Worm (Caenorhabditis elegans): ENCODE data around the gene C33G3.4.

Gene C33G3.4

DNA sequence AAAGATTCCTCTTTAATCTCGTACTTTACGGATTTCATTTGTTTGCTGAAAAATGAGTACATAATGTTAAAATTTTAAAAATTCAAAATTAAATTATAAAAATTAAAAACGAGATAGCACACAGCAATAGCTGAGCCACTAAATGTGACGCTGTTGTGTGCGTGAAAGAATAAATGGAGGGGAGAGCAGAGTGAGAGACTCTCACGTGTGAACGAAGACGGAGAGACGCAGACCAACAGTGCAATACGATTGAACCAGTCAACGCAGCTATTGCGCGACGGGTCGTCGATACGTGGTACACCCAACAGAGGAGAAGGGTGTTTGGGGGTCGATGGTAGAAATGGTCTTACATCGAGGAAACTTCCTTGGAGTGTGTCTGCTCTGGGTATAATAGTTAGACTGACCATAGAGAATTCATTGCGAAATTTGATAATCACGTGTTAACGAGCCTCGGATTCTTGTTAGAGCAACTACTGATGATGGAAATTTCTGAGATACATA lies 27.7 kb downstream of the C33G3.4 start, which contains the start of gene F16B12.4:
TSS of gene F16B12.4 (minus strand) at position 51 of the 501 bp plus-strand sequence.
- no peak for TF ChIP-seq hnd-1 (tag; optimal IDR thresholded peaks at IDR 0.05)
- TF ChIP-seq hmg-4 (GFP tag; optimal IDR thresholded peaks at IDR 0.05), result peak; percentile 4
- no peak for TF ChIP-seq ceh-36 (tag; optimal IDR thresholded peaks at IDR 0.05)

DNA sequence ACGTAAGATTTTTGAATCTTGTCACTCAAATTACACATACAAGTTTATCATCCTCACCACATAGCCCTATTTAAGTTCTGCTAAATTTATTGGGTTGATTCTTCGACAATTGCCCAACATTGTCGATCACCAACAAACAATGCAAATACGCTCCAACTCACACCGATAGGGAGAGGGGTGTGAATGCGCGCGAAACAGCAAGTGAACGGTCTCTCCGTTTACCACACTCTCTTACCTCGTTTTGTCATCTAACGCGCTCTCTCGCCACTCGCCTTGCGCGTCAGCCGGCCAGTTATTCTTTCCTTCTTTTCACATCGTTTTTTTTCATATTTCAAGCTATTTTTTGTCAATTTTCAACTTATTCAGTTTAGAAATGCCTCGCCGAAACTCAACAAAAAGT lies 31.0 kb downstream of the C33G3.4 start, which contains the start of gene F16B12.6:
TSS of gene F16B12.6 (plus strand) at position 331 of the 400 bp plus-strand sequence.
- TF ChIP-seq hmg-4 (GFP tag; optimal IDR thresholded peaks at IDR 0.05), result peak; percentile 45
- TF ChIP-seq ceh-13 (GFP tag; optimal IDR thresholded peaks at IDR 0.05), result no peak
- peak; percentile 57 for TF ChIP-seq F13C5.2 (tag; optimal IDR thresholded peaks at IDR 0.05)

DNA sequence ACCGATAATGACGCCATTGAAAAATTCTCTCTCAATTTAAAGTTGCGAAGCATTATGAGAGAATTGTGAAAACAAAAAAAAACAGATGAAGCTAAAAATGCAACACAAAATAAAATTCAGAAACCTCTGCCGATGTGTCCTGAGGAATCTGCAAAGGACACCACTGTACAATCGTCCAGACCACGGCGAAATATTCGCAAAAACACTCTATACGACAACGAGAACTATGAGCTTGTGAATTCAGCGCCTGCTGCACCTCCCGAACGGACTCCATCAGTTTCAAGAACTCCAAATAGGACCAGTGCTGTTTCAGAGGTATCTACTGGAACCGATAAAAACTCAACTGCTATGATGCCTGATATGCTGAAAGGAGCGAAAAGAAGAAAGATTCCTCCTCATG lies 31.5 kb downstream of the C33G3.4 start:
- no peak for TF ChIP-seq hnd-1 (tag; optimal IDR thresholded peaks at IDR 0.05)
- no peak for TF ChIP-seq hmg-4 (GFP tag; optimal IDR thresholded peaks at IDR 0.05)
- TF ChIP-seq flt-1 (GFP tag; IDR thresholded peaks at IDR 0.05), result no peak
- TF ChIP-seq scrt-1 (GFP tag; IDR thresholded peaks at IDR 0.05), result no peak
- no peak for TF ChIP-seq hmbx-1 (tag; optimal IDR thresholded peaks at IDR 0.05)
- TF ChIP-seq ceh-36 (tag; optimal IDR thresholded peaks at IDR 0.05), result no peak
- no peak for TF ChIP-seq F13C5.2 (tag; optimal IDR thresholded peaks at IDR 0.05)
- no peak for TF ChIP-seq ets-7 (tag; optimal IDR thresholded peaks at IDR 0.05)

DNA sequence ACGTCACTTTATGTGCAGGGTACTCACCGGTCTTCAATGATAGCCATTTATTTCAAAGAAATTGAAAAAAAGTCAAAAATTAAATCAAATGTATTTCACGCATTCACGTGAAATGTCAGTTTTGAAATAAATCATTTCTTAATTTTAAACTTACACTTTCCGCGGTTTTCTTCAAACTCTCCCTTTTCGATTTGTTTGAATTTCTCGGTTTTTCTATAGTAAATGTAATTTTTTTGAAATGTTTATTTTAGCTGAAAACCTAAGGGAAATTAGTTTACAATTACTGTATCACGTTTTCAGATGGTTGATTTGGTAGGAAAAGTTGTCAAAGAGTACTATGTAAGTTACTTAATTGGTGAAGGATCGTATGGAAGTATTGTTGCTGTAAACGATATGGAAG lies 37.3 kb downstream of the C33G3.4 start, which contains the start of gene F16B12.7:
TSS of gene F16B12.7 (plus strand) at position 301 of the 400 bp plus-strand sequence.
- TF ChIP-seq aly-1 (tag; optimal IDR thresholded peaks at IDR 0.05) (no peak), sea-1 (GFP tag; conservative IDR thresholded peaks at IDR 0.05) (no peak), ama-1 (optimal IDR thresholded peaks at IDR 0.05) (no peak), tbx-37 (GFP tag; conservative IDR thresholded peaks at IDR 0.05) (no peak), ets-7 (tag; optimal IDR thresholded peaks at IDR 0.05) (no peak), scrt-1 (GFP tag; IDR thresholded peaks at IDR 0.05) (no peak), hmbx-1 (tag; optimal IDR thresholded peaks at IDR 0.05) (no peak), F13C5.2 (tag; optimal IDR thresholded peaks at IDR 0.05) (no peak), pes-1 (GFP tag; IDR thresholded peaks at IDR 0.05) (no peak), ceh-13 (GFP tag; optimal IDR thresholded peaks at IDR 0.05) (no peak), hnd-1 (tag; optimal IDR thresholded peaks at IDR 0.05) (no peak), tbx-11 (GFP tag; IDR thresholded peaks at IDR 0.05) (no peak), B0310.2 (tag; optimal IDR thresholded peaks at IDR 0.05) (no peak), hmg-4 (GFP tag; optimal IDR thresholded peaks at IDR 0.05) (no peak), tra-4 (tag; optimal IDR thresholded peaks at IDR 0.05) (no peak), flt-1 (GFP tag; IDR thresholded peaks at IDR 0.05) (no peak), ceh-36 (tag; optimal IDR thresholded peaks at IDR 0.05) (no peak)

DNA sequence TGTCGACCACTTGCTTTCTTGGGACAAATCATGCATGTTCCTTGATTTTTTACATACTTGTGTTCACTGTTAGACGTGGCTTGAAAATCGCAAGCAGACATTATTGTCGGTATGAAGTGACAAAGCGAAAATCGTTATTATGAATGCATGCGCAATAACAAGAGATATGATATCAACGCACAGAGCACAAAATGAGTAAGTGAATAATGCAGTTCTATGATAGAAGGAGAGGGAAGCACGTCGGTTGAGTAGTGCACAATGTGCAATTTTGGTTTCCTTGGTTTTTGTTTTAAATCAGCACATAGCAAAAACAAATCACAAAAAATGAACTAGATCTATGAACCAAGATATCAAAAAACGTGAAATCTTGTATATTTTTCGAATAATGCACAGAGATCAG lies 42.4 kb downstream of the C33G3.4 start, which contains the start of gene nhr-281:
TSS of gene nhr-281 (minus strand) at position 101 of the 400 bp plus-strand sequence.
- TF ChIP-seq ceh-13 (GFP tag; optimal IDR thresholded peaks at IDR 0.05) (no peak), ama-1 (optimal IDR thresholded peaks at IDR 0.05) (no peak), tra-4 (tag; optimal IDR thresholded peaks at IDR 0.05) (no peak), F13C5.2 (tag; optimal IDR thresholded peaks at IDR 0.05) (no peak), sea-1 (GFP tag; conservative IDR thresholded peaks at IDR 0.05) (no peak)

DNA sequence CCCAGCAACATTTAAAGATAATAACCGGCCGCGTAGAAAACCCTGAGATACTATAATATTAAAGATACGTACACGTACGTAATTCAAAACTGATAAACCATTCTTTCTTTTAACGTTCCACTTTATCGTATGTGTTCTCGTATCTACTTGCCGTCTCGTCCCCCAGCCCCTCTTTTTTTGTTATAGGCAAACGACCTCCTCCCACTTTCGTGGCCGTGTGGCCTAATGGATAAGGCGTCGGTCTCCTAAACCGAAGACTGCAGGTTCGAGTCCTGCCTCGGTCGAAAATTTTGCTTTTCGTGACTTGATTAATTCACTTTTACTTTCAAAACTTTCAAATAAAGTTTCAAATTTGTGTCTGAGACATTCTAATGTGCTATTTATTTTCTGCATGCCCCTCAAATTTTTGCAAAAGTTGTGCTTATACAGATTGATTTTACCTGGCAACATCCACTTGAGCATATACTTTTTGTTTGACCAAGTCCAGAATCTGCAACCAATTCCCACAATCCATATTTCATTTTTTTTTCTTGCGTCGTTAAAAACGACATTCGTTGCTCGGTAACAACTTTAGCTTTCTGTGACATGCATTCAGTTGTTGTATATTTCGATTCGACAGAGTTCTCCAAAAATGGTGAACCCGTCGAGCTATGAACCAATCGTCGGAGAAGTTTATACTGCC lies 44.7 kb downstream of the C33G3.4 start, which contains the start of gene F28H6.7:
TSS of gene F28H6.7 (plus strand) at position 632 of the 682 bp plus-strand sequence.
- TF ChIP-seq hmg-4 (GFP tag; optimal IDR thresholded peaks at IDR 0.05) (peak; percentile 96), ama-1 (optimal IDR thresholded peaks at IDR 0.05) (no peak), hnd-1 (tag; optimal IDR thresholded peaks at IDR 0.05) (peak; percentile 90), tbx-37 (GFP tag; conservative IDR thresholded peaks at IDR 0.05) (peak; percentile 98), tra-4 (tag; optimal IDR thresholded peaks at IDR 0.05) (peak; percentile 87), B0310.2 (tag; optimal IDR thresholded peaks at IDR 0.05) (peak; percentile 93), tbx-11 (GFP tag; IDR thresholded peaks at IDR 0.05) (peak; percentile 96), aly-1 (tag; optimal IDR thresholded peaks at IDR 0.05) (peak; percentile 93), flt-1 (GFP tag; IDR thresholded peaks at IDR 0.05) (peak; percentile 97), hmbx-1 (tag; optimal IDR thresholded peaks at IDR 0.05) (peak; percentile 85), ceh-36 (tag; optimal IDR thresholded peaks at IDR 0.05) (peak; percentile 95), ceh-13 (GFP tag; optimal IDR thresholded peaks at IDR 0.05) (peak; percentile 95), pes-1 (GFP tag; IDR thresholded peaks at IDR 0.05) (peak; percentile 98), scrt-1 (GFP tag; IDR thresholded peaks at IDR 0.05) (peak; percentile 97), sea-1 (GFP tag; conservative IDR thresholded peaks at IDR 0.05) (peak; percentile 95), ets-7 (tag; optimal IDR thresholded peaks at IDR 0.05) (peak; percentile 90), F13C5.2 (tag; optimal IDR thresholded peaks at IDR 0.05) (peak; percentile 95)

DNA sequence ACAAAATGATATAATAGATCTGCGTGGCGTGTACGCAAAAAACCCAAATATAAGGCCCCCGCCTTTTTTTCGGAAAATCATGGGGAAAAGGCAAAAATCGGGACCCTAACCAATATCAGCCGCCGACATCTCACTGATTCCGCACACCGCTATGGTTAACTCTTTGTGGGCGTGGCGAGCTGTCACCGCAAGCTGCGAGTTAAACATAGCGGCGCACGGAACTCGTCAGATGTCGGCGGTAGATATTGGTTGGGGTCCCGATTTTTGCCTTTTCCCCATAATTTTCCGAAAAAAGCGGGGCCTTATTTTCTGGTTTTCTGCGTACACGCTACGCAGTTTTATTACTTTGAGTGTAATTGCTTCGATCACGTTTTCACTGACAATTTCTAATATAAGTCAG lies 47.8 kb downstream of the C33G3.4 start:
- TF ChIP-seq ceh-36 (tag; optimal IDR thresholded peaks at IDR 0.05) (no peak), tbx-11 (GFP tag; IDR thresholded peaks at IDR 0.05) (no peak), ets-7 (tag; optimal IDR thresholded peaks at IDR 0.05) (no peak), hnd-1 (tag; optimal IDR thresholded peaks at IDR 0.05) (no peak), F13C5.2 (tag; optimal IDR thresholded peaks at IDR 0.05) (no peak), hmg-4 (GFP tag; optimal IDR thresholded peaks at IDR 0.05) (no peak), hmbx-1 (tag; optimal IDR thresholded peaks at IDR 0.05) (no peak), flt-1 (GFP tag; IDR thresholded peaks at IDR 0.05) (no peak), tra-4 (tag; optimal IDR thresholded peaks at IDR 0.05) (no peak), sea-1 (GFP tag; conservative IDR thresholded peaks at IDR 0.05) (no peak), aly-1 (tag; optimal IDR thresholded peaks at IDR 0.05) (no peak), ama-1 (optimal IDR thresholded peaks at IDR 0.05) (no peak), scrt-1 (GFP tag; IDR thresholded peaks at IDR 0.05) (no peak), B0310.2 (tag; optimal IDR thresholded peaks at IDR 0.05) (no peak), pes-1 (GFP tag; IDR thresholded peaks at IDR 0.05) (no peak), tbx-37 (GFP tag; conservative IDR thresholded peaks at IDR 0.05) (no peak), ceh-13 (GFP tag; optimal IDR thresholded peaks at IDR 0.05) (no peak)

All from whole organism, early embryonic.